Worm (Caenorhabditis elegans) whole organism, L1 larva: Measurements from ENCODE around the gene panl-2.

Experiments
- elt-3 ChIP-seq, 6 experiments: fragments of 150-350 bp in 1 of 6; sonication (generic microtip); optimal IDR thresholded peaks; 2 replicates each; lab custom pipeline; 2017 to 2018; ENCODE audit warnings: missing biosample characterization in 6 of 6, missing genetic modification characterization in 6 of 6, inconsistent platforms in 1 of 6
- fkh-8 ChIP-seq: sonication (generic microtip); optimal IDR thresholded peaks from 2 replicates; lab custom pipeline; 2016; ENCODE audit warnings: mild to moderate bottlenecking, missing genetic modification characterization, missing compliant biosample characterization
- lin-39 ChIP-seq: fragments of 150-350 bp; optimal IDR thresholded peaks from 2 replicates; lab custom pipeline; 2014; ENCODE audit warnings: missing biosample characterization, missing genetic modification reagents, missing genetic modification characterization
- mdl-1 ChIP-seq, 2 experiments: fragments of 150-350 bp; optimal IDR thresholded peaks; 2 replicates each; lab custom pipeline; 2014 to 2017; ENCODE audit warnings: missing biosample characterization in 2 of 2, missing genetic modification characterization in 2 of 2, inconsistent platforms in 1 of 2
- nhr-237 ChIP-seq: fragments of 150-350 bp; optimal IDR thresholded peaks from 2 replicates; lab custom pipeline; 2014; ENCODE audit warnings: missing biosample characterization, missing genetic modification characterization
- nhr-84 ChIP-seq: sonication (generic microtip); optimal IDR thresholded peaks from 2 replicates; lab custom pipeline; 2017; ENCODE audit warnings: missing biosample characterization, missing genetic modification characterization
- snpc-4 ChIP-seq: fragments of 150-350 bp; optimal IDR thresholded peaks from 2 replicates; lab custom pipeline; 2014; ENCODE audit warnings: missing biosample characterization, missing genetic modification characterization
- unc-62 ChIP-seq: fragments of 150-350 bp; optimal IDR thresholded peaks from 2 replicates; lab custom pipeline; 2014; ENCODE audit warnings: missing biosample characterization, missing genetic modification reagents, missing genetic modification characterization

DNA sequence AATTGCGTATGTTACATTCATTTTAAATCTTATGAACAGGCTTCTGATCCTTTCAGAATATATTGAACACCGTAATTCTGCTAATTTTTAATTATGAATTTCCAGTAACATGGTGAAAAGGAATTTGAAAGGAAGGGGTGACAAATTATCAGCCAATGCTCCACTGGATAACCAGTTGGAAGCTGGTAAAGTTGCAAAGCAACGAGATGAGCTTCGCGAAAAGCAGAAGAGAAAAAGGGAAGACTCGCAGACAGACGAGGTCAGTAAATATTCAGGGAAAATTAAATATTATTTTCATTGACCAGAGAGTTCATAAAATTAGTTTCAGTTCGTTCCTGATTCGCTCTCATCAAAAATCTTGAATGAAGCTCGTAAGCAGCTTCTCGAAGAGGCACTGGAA is 36.0 kb downstream of the panl-2 start, which contains the start of gene byn-1:
- TF ChIP-seq snpc-4, result no peak
- no peak for TF ChIP-seq unc-62 (GFP tag; lab: Kevin White, UChicago)
- TF ChIP-seq mdl-1 (tag; optimal IDR thresholded peaks at IDR 0.05; lab: Kevin White, UChicago), result no peak
- TF ChIP-seq elt-3 (tag; optimal IDR thresholded peaks at IDR 0.05; lab: Kevin White, UChicago), result no peak
- no peak for TF ChIP-seq nhr-237 (tag; lab: Kevin White, UChicago)
- no peak for TF ChIP-seq nhr-84 (tag; lab: Kevin White, UChicago)
- TF ChIP-seq lin-39 (tag; lab: Kevin White, UChicago), result no peak
- TF ChIP-seq fkh-8 (tag; lab: Kevin White, UChicago), result no peak
